Worm (Caenorhabditis elegans) whole organism, L1 larva: ENCODE data around the gene srt-56.

ENCODE experiments used
- blmp-1 ChIP-seq: fragments of 150-350 bp; optimal IDR thresholded peaks from 2 replicates; lab custom pipeline; 2014; ENCODE audit warnings: missing biosample characterization, missing genetic modification characterization
- fkh-10 ChIP-seq: sonication (generic microtip); optimal IDR thresholded peaks from 2 replicates; lab custom pipeline; 2017; ENCODE audit warnings: missing biosample characterization, missing genetic modification reagents, missing genetic modification characterization
- lin-15B ChIP-seq: fragments of 150-350 bp; sonication (generic microtip); optimal IDR thresholded peaks from 3 replicates; lab custom pipeline; 2014; ENCODE audit warnings: missing biosample characterization, missing genetic modification characterization
- lsy-2 ChIP-seq, 2 experiments: fragments of 150-350 bp; optimal IDR thresholded peaks; 2 replicates each; lab custom pipeline; 2014; ENCODE audit warnings: missing biosample characterization in 2 of 2, missing genetic modification characterization in 2 of 2
- mdl-1 ChIP-seq, 2 experiments: fragments of 150-350 bp; optimal IDR thresholded peaks; 2 replicates each; lab custom pipeline; 2014 to 2017; ENCODE audit warnings: missing biosample characterization in 2 of 2, missing genetic modification characterization in 2 of 2, inconsistent platforms in 1 of 2
- nhr-11 ChIP-seq: fragments of 150-350 bp; optimal IDR thresholded peaks from 2 replicates; lab custom pipeline; 2014; ENCODE audit warnings: missing biosample characterization, missing genetic modification characterization
- nhr-12 ChIP-seq: sonication (generic microtip); optimal IDR thresholded peaks from 2 replicates; lab custom pipeline; 2017; ENCODE audit warnings: missing biosample characterization, missing genetic modification characterization
- nhr-19 ChIP-seq: fragments of 200-800 bp; sonication (Bioruptor generic); conservative IDR thresholded peaks from 2 replicates; pipeline ENCODE4 v1.3.6; 2022; ENCODE audit warnings: missing genetic modification characterization, missing compliant biosample characterization
- nhr-237 ChIP-seq: fragments of 150-350 bp; optimal IDR thresholded peaks from 2 replicates; lab custom pipeline; 2014; ENCODE audit warnings: missing biosample characterization, missing genetic modification characterization
- nhr-28 ChIP-seq: fragments of 150-350 bp; optimal IDR thresholded peaks from 2 replicates; lab custom pipeline; 2014; ENCODE audit warnings: missing biosample characterization, missing genetic modification characterization
- nhr-76 ChIP-seq: sonication (generic microtip); optimal IDR thresholded peaks from 2 replicates; lab custom pipeline; 2017; ENCODE audit warnings: missing biosample characterization, missing genetic modification characterization
- nhr-90 ChIP-seq: sonication (generic microtip); optimal IDR thresholded peaks from 2 replicates; lab custom pipeline; 2016; ENCODE audit warnings: mild to moderate bottlenecking, missing genetic modification characterization, missing compliant biosample characterization; ENCODE audit not compliant: poor library complexity
- pag-3 ChIP-seq: sonication (generic microtip); optimal IDR thresholded peaks from 2 replicates; lab custom pipeline; 2017; ENCODE audit warnings: missing genetic modification characterization, mild to moderate bottlenecking, missing compliant biosample characterization, antibody characterized with exemption, borderline replicate concordance; ENCODE audit not compliant: insufficient read depth
- zip-4 ChIP-seq: fragments of 200-800 bp; sonication (Bioruptor generic); optimal IDR thresholded peaks from 2 replicates; lab custom pipeline; 2018; ENCODE audit warnings: mild to moderate bottlenecking, missing genetic modification characterization, moderate library complexity, missing compliant biosample characterization

ce11 chrV:3106785-3107184 lies 14.9 kb downstream of the srt-56 start:
- no peak for TF ChIP-seq nhr-11 (tag; lab: Kevin White, UChicago)
- no peak for TF ChIP-seq fkh-10
- TF ChIP-seq pag-3 (tag; lab: Kevin White, UChicago) = no peak
- no peak for TF ChIP-seq lsy-2 (tag; optimal IDR thresholded peaks at IDR 0.05; lab: Kevin White, UChicago)
- no peak for TF ChIP-seq nhr-90 (tag; lab: Kevin White, UChicago)
- no peak for TF ChIP-seq nhr-237
- no peak for TF ChIP-seq nhr-76 (tag; lab: Kevin White, UChicago)
- TF ChIP-seq nhr-28 = no peak
- TF ChIP-seq blmp-1 (tag; lab: Kevin White, UChicago) = no peak
- TF ChIP-seq lin-15B (tag; lab: Kevin White, UChicago) = no peak
- TF ChIP-seq nhr-12 = no peak
- no peak for TF ChIP-seq zip-4
- TF ChIP-seq mdl-1 (tag; optimal IDR thresholded peaks at IDR 0.05; lab: Kevin White, UChicago) = no peak
- no peak for TF ChIP-seq nhr-19
